Fruit fly (Drosophila melanogaster) whole organism, embryonic: ENCODE results near the gene htk.

Experiments
- Atf6 ChIP-seq: fragments of 200-800 bp; sonication (Bioruptor generic); IDR thresholded peaks from 2 replicates; pipeline ENCODE4 v1.3.6; 2022; ENCODE audit warnings: missing biosample characterization, missing genetic modification characterization
- Bgb ChIP-seq: fragments of 200-800 bp; sonication (Bioruptor generic); IDR thresholded peaks from 2 replicates; pipeline ENCODE4 v1.3.6; 2022; ENCODE audit warnings: missing biosample characterization, missing genetic modification characterization; ENCODE audit not compliant: partially characterized antibody
- Blimp-1 ChIP-seq: fragments of 200-800 bp; sonication (Bioruptor generic); optimal IDR thresholded peaks from 3 replicates; lab custom pipeline; 2018; ENCODE audit warnings: missing biosample characterization, missing genetic modification characterization, mild to moderate bottlenecking, moderate library complexity, missing genetic modification reagents
- CG10959 ChIP-seq: fragments of 200-800 bp; sonication (Bioruptor generic); IDR thresholded peaks from 2 replicates; pipeline ENCODE4 v1.3.6; 2022; ENCODE audit warnings: missing biosample characterization, missing genetic modification characterization
- CG11560 ChIP-seq: fragments of 200-800 bp; sonication (Bioruptor generic); IDR thresholded peaks from 3 replicates; pipeline ENCODE4 v1.3.6; 2022; ENCODE audit warnings: missing biosample characterization, missing genetic modification characterization
- CG12071 ChIP-seq: fragments of 200-800 bp; sonication (Bioruptor generic); optimal IDR thresholded peaks from 3 replicates; lab custom pipeline; 2018; ENCODE audit warnings: missing biosample characterization, mild to moderate bottlenecking, missing genetic modification characterization
- CG12299 ChIP-seq: fragments of 200-800 bp; sonication (Bioruptor generic); optimal IDR thresholded peaks from 2 replicates; lab custom pipeline; 2018; ENCODE audit warnings: missing biosample characterization, mild to moderate bottlenecking, missing genetic modification characterization
- CG12659 ChIP-seq: fragments of 200-800 bp; sonication (Bioruptor generic); optimal IDR thresholded peaks from 3 replicates; lab custom pipeline; 2017; ENCODE audit warnings: mild to moderate bottlenecking, missing biosample characterization, missing genetic modification reagents, missing genetic modification characterization
- CG13287 ChIP-seq: fragments of 200-800 bp; sonication (Bioruptor generic); IDR thresholded peaks from 2 replicates; pipeline ENCODE4 v1.3.6; 2022; ENCODE audit warnings: missing biosample characterization, missing genetic modification characterization; ENCODE audit not compliant: partially characterized antibody
- CG13296 ChIP-seq: fragments of 200-800 bp; sonication (Bioruptor generic); optimal IDR thresholded peaks from 3 replicates; lab custom pipeline; 2018; ENCODE audit warnings: missing biosample characterization, mild to moderate bottlenecking, missing genetic modification characterization
- CG14860 ChIP-seq: fragments of 200-800 bp; sonication (Bioruptor generic); IDR thresholded peaks from 3 replicates; pipeline ENCODE4 v1.3.6; 2022; ENCODE audit warnings: missing biosample characterization, missing genetic modification characterization; ENCODE audit not compliant: partially characterized antibody
- CG1832 ChIP-seq: fragments of 200-800 bp; sonication (Bioruptor generic); optimal IDR thresholded peaks from 2 replicates; lab custom pipeline; 2017; ENCODE audit warnings: missing biosample characterization, mild to moderate bottlenecking, missing genetic modification characterization, inconsistent platforms
- CG30020 ChIP-seq: fragments of 200-800 bp; optimal IDR thresholded peaks from 2 replicates; lab custom pipeline; 2019; ENCODE audit warnings: missing biosample characterization, mild to moderate bottlenecking, missing genetic modification characterization, moderate library complexity
- CG34224 ChIP-seq: fragments of 200-800 bp; sonication (Bioruptor generic); IDR thresholded peaks from 3 replicates; pipeline ENCODE4 v1.3.6; 2022; ENCODE audit warnings: missing biosample characterization, missing genetic modification characterization; ENCODE audit not compliant: partially characterized antibody
- CG6791 ChIP-seq: fragments of 200-800 bp; sonication (Bioruptor generic); IDR thresholded peaks from 3 replicates; pipeline ENCODE4 v1.3.6; 2022; ENCODE audit warnings: missing biosample characterization, missing genetic modification characterization; ENCODE audit not compliant: partially characterized antibody
- CG7357 ChIP-seq: fragments of 200-800 bp; sonication (Bioruptor generic); IDR thresholded peaks from 3 replicates; pipeline ENCODE4 v1.3.6; 2022; ENCODE audit warnings: missing biosample characterization, missing genetic modification characterization
- CG9437 ChIP-seq: fragments of 200-800 bp; sonication (Bioruptor generic); optimal IDR thresholded peaks from 2 replicates; lab custom pipeline; 2018; ENCODE audit warnings: missing biosample characterization, mild to moderate bottlenecking, missing genetic modification characterization
- CoRest ChIP-seq: fragments of 200-800 bp; sonication (Bioruptor generic); optimal IDR thresholded peaks from 3 replicates; lab custom pipeline; 2018; ENCODE audit warnings: missing biosample characterization, mild to moderate bottlenecking, missing genetic modification characterization, moderate library complexity
- Dll ChIP-seq: fragments of 200-800 bp; sonication (Bioruptor generic); IDR thresholded peaks from 4 replicates; pipeline ENCODE4 v1.3.6; 2022; ENCODE audit warnings: missing biosample characterization, missing genetic modification characterization; ENCODE audit not compliant: partially characterized antibody
- Dp ChIP-seq: fragments of 200-800 bp; sonication (Bioruptor generic); optimal IDR thresholded peaks from 2 replicates; lab custom pipeline; 2018; ENCODE audit warnings: missing biosample characterization, mild to moderate bottlenecking, missing genetic modification characterization, moderate library complexity
- Dref ChIP-seq: fragments of 200-800 bp; sonication (Bioruptor generic); IDR thresholded peaks from 2 replicates; pipeline ENCODE4 v1.3.6; 2022; ENCODE audit warnings: missing biosample characterization, missing genetic modification characterization
- Gug ChIP-seq: fragments of 200-800 bp; sonication (Bioruptor generic); IDR thresholded peaks from 4 replicates; pipeline ENCODE4 v1.3.6; 2022; ENCODE audit warnings: missing biosample characterization, missing genetic modification characterization
- Mad ChIP-seq: fragments of 200-800 bp; sonication (Bioruptor generic); optimal IDR thresholded peaks from 2 replicates; lab custom pipeline; 2016; ENCODE audit warnings: missing biosample characterization, missing genetic modification characterization
- Max ChIP-seq: fragments of 200-800 bp; sonication (Bioruptor generic); optimal IDR thresholded peaks from 2 replicates; lab custom pipeline; 2016; ENCODE audit warnings: missing biosample characterization, mild to moderate bottlenecking, missing genetic modification characterization
- Myb ChIP-seq: fragments of 200-800 bp; sonication (Bioruptor generic); optimal IDR thresholded peaks from 2 replicates; lab custom pipeline; 2016; ENCODE audit warnings: missing biosample characterization, missing genetic modification characterization
- Scr ChIP-seq: fragments of 200-800 bp; sonication (Bioruptor generic); IDR thresholded peaks from 2 replicates; pipeline ENCODE4 v1.3.6; 2022; ENCODE audit warnings: missing biosample characterization, missing genetic modification characterization; ENCODE audit not compliant: partially characterized antibody
- Sin3A ChIP-seq: fragments of >200 bp; optimal IDR thresholded peaks from 2 replicates; lab custom pipeline; 2018
- Tbp ChIP-seq: fragments of >200 bp; optimal IDR thresholded peaks from 2 replicates; lab custom pipeline; 2018; ENCODE audit warnings: missing biosample characterization, missing genetic modification characterization
- bbx ChIP-seq: fragments of 200-800 bp; sonication (Bioruptor generic); IDR thresholded peaks from 2 replicates; pipeline ENCODE4 v1.3.6; 2022; ENCODE audit warnings: missing biosample characterization, missing genetic modification characterization; ENCODE audit not compliant: partially characterized antibody
- crc ChIP-seq: fragments of 200-800 bp; sonication (Bioruptor generic); optimal IDR thresholded peaks from 2 replicates; lab custom pipeline; 2016; ENCODE audit warnings: missing biosample characterization, missing genetic modification characterization
- fd102C ChIP-seq: fragments of 200-800 bp; sonication (Bioruptor generic); optimal IDR thresholded peaks from 2 replicates; lab custom pipeline; 2018; ENCODE audit warnings: missing biosample characterization, mild to moderate bottlenecking, missing genetic modification characterization, moderate library complexity
- gfzf ChIP-seq: fragments of 200-800 bp; sonication (Bioruptor generic); optimal IDR thresholded peaks from 2 replicates; lab custom pipeline; 2016; ENCODE audit warnings: missing biosample characterization, mild to moderate bottlenecking, missing genetic modification characterization, moderate library complexity
- hkb ChIP-seq, 2 experiments: fragments of 200-800 bp in 1 of 2; fragments of >200 bp in 1 of 2; sonication (Bioruptor generic) in 1 of 2; IDR thresholded peaks in 1 of 2; optimal IDR thresholded peaks in 1 of 2; 2 replicates each; pipeline versions ENCODE4 v1.3.6 to Lab custom; 2017 to 2022; ENCODE audit warnings: missing biosample characterization in 1 of 2, missing genetic modification characterization in 1 of 2
- ind ChIP-seq: fragments of 200-800 bp; sonication (Bioruptor generic); optimal IDR thresholded peaks from 3 replicates; lab custom pipeline; 2016; ENCODE audit warnings: missing biosample characterization, missing genetic modification characterization
- inv ChIP-seq: fragments of 200-800 bp; sonication (Bioruptor generic); IDR thresholded peaks from 2 replicates; pipeline ENCODE4 v1.3.6; 2022; ENCODE audit warnings: missing biosample characterization, missing genetic modification characterization; ENCODE audit not compliant: partially characterized antibody
- mld ChIP-seq: fragments of 200-800 bp; sonication (Bioruptor generic); IDR thresholded peaks from 3 replicates; pipeline ENCODE4 v1.3.6; 2022; ENCODE audit warnings: missing biosample characterization, missing genetic modification characterization; ENCODE audit not compliant: partially characterized antibody
- nerfin-2 ChIP-seq: fragments of 200-800 bp; sonication (Bioruptor generic); IDR thresholded peaks from 2 replicates; pipeline ENCODE4 v1.3.6; 2022; ENCODE audit warnings: missing biosample characterization, missing genetic modification characterization; ENCODE audit not compliant: partially characterized antibody
- onecut ChIP-seq: fragments of 200-800 bp; sonication (Bioruptor generic); IDR thresholded peaks from 2 replicates; pipeline ENCODE4 v1.3.6; 2022; ENCODE audit warnings: missing biosample characterization, missing genetic modification characterization
- phol ChIP-seq: fragments of 200-800 bp; sonication (Bioruptor generic); optimal IDR thresholded peaks from 3 replicates; lab custom pipeline; 2018; ENCODE audit warnings: missing biosample characterization, mild to moderate bottlenecking, missing genetic modification characterization, moderate library complexity
- psq ChIP-seq: fragments of 200-800 bp; sonication (Bioruptor generic); optimal IDR thresholded peaks from 2 replicates; lab custom pipeline; 2017; ENCODE audit warnings: missing biosample characterization, missing genetic modification characterization
- sens ChIP-seq: fragments of 200-800 bp; sonication (Bioruptor generic); peaks from one replicate; lab custom pipeline; 2016; ENCODE audit warnings: missing biosample characterization, missing genetic modification characterization
- sna ChIP-seq: fragments of 200-800 bp; sonication (Bioruptor generic); IDR thresholded peaks from 2 replicates; pipeline ENCODE4 v1.3.6; 2022; ENCODE audit warnings: missing biosample characterization, missing genetic modification characterization; ENCODE audit not compliant: partially characterized antibody
- sob ChIP-seq: fragments of 200-800 bp; sonication (Bioruptor generic); IDR thresholded peaks from 2 replicates; pipeline ENCODE4 v1.3.6; 2022; ENCODE audit warnings: missing biosample characterization, missing genetic modification characterization
- stwl ChIP-seq: fragments of 200-800 bp; sonication (Bioruptor generic); optimal IDR thresholded peaks from 3 replicates; lab custom pipeline; 2018; ENCODE audit warnings: missing biosample characterization, mild to moderate bottlenecking, missing genetic modification characterization, moderate library complexity
- tgo ChIP-seq: fragments of 200-800 bp; sonication (Bioruptor generic); IDR thresholded peaks from 3 replicates; pipeline ENCODE4 v1.3.6; 2022; ENCODE audit warnings: missing biosample characterization, missing genetic modification characterization
- trem ChIP-seq: fragments of 200-800 bp; optimal IDR thresholded peaks from 3 replicates; lab custom pipeline; 2019; ENCODE audit warnings: missing biosample characterization, mild to moderate bottlenecking, missing genetic modification characterization, moderate library complexity
- unc-4 ChIP-seq: fragments of 200-800 bp; sonication (Bioruptor generic); IDR thresholded peaks from 2 replicates; pipeline ENCODE4 v1.3.6; 2022; ENCODE audit warnings: missing biosample characterization, missing genetic modification characterization; ENCODE audit not compliant: partially characterized antibody

Gene htk

DNA sequence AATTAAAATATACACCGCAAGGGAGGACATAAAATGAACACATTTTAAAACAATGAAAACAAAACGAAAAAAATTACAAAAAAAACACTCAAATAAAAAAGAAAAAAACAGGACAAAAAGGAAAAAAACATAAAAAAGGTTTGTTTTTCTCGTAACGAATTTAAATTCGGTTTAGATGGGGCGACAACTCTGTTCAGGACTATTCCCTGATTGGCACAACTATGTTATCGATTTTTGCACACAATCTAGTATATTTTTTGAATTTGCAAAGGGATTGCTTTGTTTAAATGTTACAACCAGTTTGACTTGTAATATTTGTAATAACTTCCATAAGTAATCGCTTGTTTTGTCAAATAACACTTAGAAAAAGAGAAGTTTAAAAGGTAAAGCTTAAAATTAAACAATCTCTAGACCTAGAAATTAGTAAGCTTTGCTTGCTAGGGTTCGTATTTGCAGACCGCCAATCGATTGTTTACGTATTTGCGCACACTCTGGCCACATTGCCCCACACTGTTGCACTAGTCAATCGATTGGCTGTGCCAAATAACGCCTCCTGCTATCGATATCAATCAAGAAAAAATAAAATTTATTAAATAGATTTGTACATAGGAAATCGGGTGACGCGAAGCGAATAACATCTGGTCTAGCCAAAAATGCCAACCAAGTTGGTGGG lies 40.7 kb downstream of the htk start, which contains the start of gene CG7332 (continued):
- TF ChIP-seq CG12071 (GFP tag; lab: Kevin White, UChicago) (no peak), trem (tag; lab: Kevin White, UChicago) (peak; percentile 14), stwl (peak; percentile 66), CoRest (tag; lab: Kevin White, UChicago) (peak; percentile 13), Bgb (GFP tag; lab: Robert Waterston, UW) (peak; percentile 66), Dll (GFP tag; lab: Robert Waterston, UW) (peak; percentile 64; the same call in 1 of the 4 replicates), CG10959 (GFP tag; lab: Robert Waterston, UW) (no peak), tgo (no peak), CG12659 (GFP tag; lab: Kevin White, UChicago) (peak; percentile 39), Dref (GFP tag; lab: Robert Waterston, UW) (peak; percentile 85), Dp (GFP tag; lab: Kevin White, UChicago) (peak; percentile 67), onecut (GFP tag; lab: Robert Waterston, UW) (peak; percentile 50; the same call in 1 of the 2 replicates), phol (tag; lab: Kevin White, UChicago) (peak; percentile 23), inv (GFP tag; lab: Robert Waterston, UW) (peak; percentile 59), gfzf (GFP tag; lab: Kevin White, UChicago) (peak; percentile 68), CG12299 (tag; lab: Kevin White, UChicago) (no peak), CG13296 (GFP tag; lab: Kevin White, UChicago) (no peak), nerfin-2 (peak; percentile 42), Myb (GFP tag; lab: Kevin White, UChicago) (peak; percentile 46), Atf6 (0 out of 2 replicates have a peak, but pooled peaks have one; percentile 28), CG13287 (peak; percentile 63), CG11560 (tag; lab: Robert Waterston, UW) (peak; percentile 79; the same call in 2 of the 3 replicates), hkb (optimal IDR thresholded peaks at IDR 0.05; lab: Kevin White, UChicago) (no peak), hkb (GFP tag; IDR thresholded peaks at IDR 0.05; lab: Robert Waterston, UW) (peak; percentile 50), Tbp (GFP tag; lab: Kevin White, UChicago) (no peak), Mad (GFP tag; lab: Kevin White, UChicago) (no peak), sob (GFP tag; lab: Robert Waterston, UW) (no peak), sna (GFP tag; lab: Robert Waterston, UW) (peak; percentile 43; the same call in 1 of the 2 replicates), crc (GFP tag; lab: Kevin White, UChicago) (no peak), CG30020 (tag; lab: Kevin White, UChicago) (peak; percentile 21), sens (GFP tag; lab: Kevin White, UChicago) (peak; percentile 63), ind (no peak), psq (GFP tag; lab: Kevin White, UChicago) (no peak), CG14860 (GFP tag; lab: Robert Waterston, UW) (peak; percentile 39; the same call in 1 of the 3 replicates), CG9437 (GFP tag; lab: Kevin White, UChicago) (peak; percentile 59), CG6791 (GFP tag; lab: Robert Waterston, UW) (peak; percentile 80), unc-4 (peak; percentile 50; the same call in 1 of the 2 replicates), fd102C (GFP tag; lab: Kevin White, UChicago) (no peak), mld (GFP tag; lab: Robert Waterston, UW) (peak; percentile 59; the same call in 1 of the 3 replicates), Gug (GFP tag; lab: Robert Waterston, UW) (no peak), CG1832 (GFP tag; lab: Kevin White, UChicago) (no peak), Blimp-1 (no peak), bbx (GFP tag; lab: Robert Waterston, UW) (peak; percentile 70), Max (GFP tag; lab: Kevin White, UChicago) (no peak), Sin3A (lab: Kevin White, UChicago) (peak; percentile 74), CG7357 (GFP tag; lab: Robert Waterston, UW) (no peak), Scr (GFP tag; lab: Robert Waterston, UW) (peak; percentile 66), CG34224 (GFP tag; lab: Robert Waterston, UW) (peak; percentile 58; the same call in 2 of the 3 replicates)
